ENCODE assay signal across 3 worm cellular contexts in genomic region chrV:14539355-14539754, ce11.
A peak's percentile ranks its signal among the peaks of the same experiment; 100 is the strongest.
TF ChIP-seq lines count a peak whose summit lies in the region.

No protein-coding gene starts in this region.

TF ChIP-seq in whole organism, L1 larva, 84 proteins besides CTCF, POLR2A, EP300 and RAD21:
- TF ChIP-seq ceh-82 (tag; optimal IDR thresholded peaks at IDR 0.05; lab: Kevin White, UChicago) (no peak), nhr-20 (tag; optimal IDR thresholded peaks at IDR 0.05; lab: Kevin White, UChicago) (peak; percentile 64)

TF ChIP-seq in whole organism, L3 larva, 47 proteins besides CTCF, POLR2A, EP300 and RAD21:
- no peak for TF ChIP-seq nfya-1 (tag; optimal IDR thresholded peaks at IDR 0.05; lab: Kevin White, UChicago; ENCODE audit: insufficient read depth)
- peak; percentile 85 for TF ChIP-seq pha-4 (tag; optimal IDR thresholded peaks at IDR 0.05; lab: Kevin White, UChicago)

TF ChIP-seq in whole organism, L4 larva, 104 proteins besides CTCF, POLR2A, EP300 and RAD21:
- no peak for TF ChIP-seq aly-2 (tag; optimal IDR thresholded peaks at IDR 0.05; lab: Kevin White, UChicago)
- TF ChIP-seq daf-16 (GFP tag; optimal IDR thresholded peaks at IDR 0.05; lab: Kevin White, UChicago) = no peak
- TF ChIP-seq daf-16 (tag; optimal IDR thresholded peaks at IDR 0.05; lab: Kevin White, UChicago) = peak; percentile 35
- TF ChIP-seq hmg-1.1 (GFP tag; IDR thresholded peaks at IDR 0.05; lab: Robert Waterston, UW) = no peak
